Worm (Caenorhabditis elegans) whole organism, L1 larva: ENCODE results near the gene rab-6.1.

Source experiments
- C34B4.2 ChIP-seq: sonication (generic microtip); optimal IDR thresholded peaks from 2 replicates; lab custom pipeline; 2017; ENCODE audit warnings: mild to moderate bottlenecking, missing genetic modification characterization, missing compliant biosample characterization
- ama-1 ChIP-seq: fragments of 150-350 bp; optimal IDR thresholded peaks from 2 replicates; lab custom pipeline; 2014
- ceh-82 ChIP-seq, 3 experiments: fragments of 150-350 bp in 1 of 3; sonication (generic microtip) in 2 of 3; optimal IDR thresholded peaks; 2 replicates each; lab custom pipeline; 2014 to 2017; ENCODE audit warnings: missing biosample characterization in 3 of 3, missing genetic modification characterization in 3 of 3
- dpl-1 ChIP-seq, 3 experiments: fragments of 150-350 bp in 2 of 3; sonication (generic microtip) in 1 of 3; optimal IDR thresholded peaks; 2 replicates each; lab custom pipeline; 2014 to 2017; ENCODE audit warnings: missing biosample characterization in 3 of 3, missing genetic modification characterization in 3 of 3, missing genetic modification reagents in 3 of 3
- fkh-8 ChIP-seq: sonication (generic microtip); optimal IDR thresholded peaks from 2 replicates; lab custom pipeline; 2016; ENCODE audit warnings: mild to moderate bottlenecking, missing genetic modification characterization, missing compliant biosample characterization
- lin-13 ChIP-seq: fragments of 150-350 bp; optimal IDR thresholded peaks from 2 replicates; lab custom pipeline; 2014; ENCODE audit warnings: missing biosample characterization, missing genetic modification reagents, missing genetic modification characterization
- mdl-1 ChIP-seq, 2 experiments: fragments of 150-350 bp; optimal IDR thresholded peaks; 2 replicates each; lab custom pipeline; 2014 to 2017; ENCODE audit warnings: missing biosample characterization in 2 of 2, missing genetic modification characterization in 2 of 2, inconsistent platforms in 1 of 2
- nhr-11 ChIP-seq: fragments of 150-350 bp; optimal IDR thresholded peaks from 2 replicates; lab custom pipeline; 2014; ENCODE audit warnings: missing biosample characterization, missing genetic modification characterization
- nhr-77 ChIP-seq: fragments of 150-350 bp; optimal IDR thresholded peaks from 2 replicates; lab custom pipeline; 2014; ENCODE audit warnings: missing biosample characterization, missing genetic modification characterization
- snpc-4 ChIP-seq: fragments of 150-350 bp; optimal IDR thresholded peaks from 2 replicates; lab custom pipeline; 2014; ENCODE audit warnings: missing biosample characterization, missing genetic modification characterization

DNA sequence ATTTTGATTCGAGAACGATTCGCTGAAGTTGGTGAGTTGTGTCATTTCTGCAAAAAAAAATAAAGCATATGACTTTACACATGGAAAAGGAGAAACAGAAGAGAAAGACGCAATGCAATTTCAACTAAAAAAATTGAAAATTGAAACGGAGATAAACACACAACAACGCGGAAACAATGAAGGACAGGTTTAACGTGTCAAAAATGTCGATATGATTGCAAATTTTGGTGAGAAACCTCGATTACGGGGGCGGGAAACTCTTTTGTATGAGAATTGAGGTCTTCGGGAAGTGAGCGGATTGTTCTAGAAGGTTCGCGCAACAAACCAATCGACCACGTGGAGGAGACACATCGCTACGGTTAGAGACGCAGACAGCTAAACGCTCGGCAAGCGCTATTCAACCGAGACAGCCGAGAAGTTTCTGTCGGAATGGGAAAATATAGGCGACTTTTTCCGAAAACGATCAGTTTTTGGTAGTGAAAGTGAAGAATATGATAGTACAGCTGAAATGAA lies 48.0 kb upstream of the rab-6.1 start, which contains the start of gene R107.5:
- peak; percentile 71 to 77 (median 74) for TF ChIP-seq dpl-1 (GFP tag; optimal IDR thresholded peaks at IDR 0.05; lab: Kevin White, UChicago)
- peak; percentile 65 for TF ChIP-seq snpc-4 (tag; lab: Kevin White, UChicago)
- peak; percentile 89 for TF ChIP-seq lin-13
- peak; percentile 99 for TF ChIP-seq fkh-8 (tag; lab: Kevin White, UChicago)
- peak; percentile 40 for TF ChIP-seq C34B4.2 (tag; lab: Kevin White, UChicago)
- peak; percentile 68 for TF ChIP-seq nhr-77 (tag; lab: Kevin White, UChicago)
- TF ChIP-seq ama-1 (lab: Kevin White, UChicago), result no peak
- TF ChIP-seq ceh-82 (tag; optimal IDR thresholded peaks at IDR 0.05; lab: Kevin White, UChicago), result peak; percentile 66 to 88 (median 88)
- peak; percentile 22 for TF ChIP-seq nhr-11 (tag; lab: Kevin White, UChicago)
- TF ChIP-seq mdl-1 (tag; optimal IDR thresholded peaks at IDR 0.05; lab: Kevin White, UChicago), result peak; percentile 83 to 99
